Worm (Caenorhabditis elegans) whole organism, L1 larva: ENCODE measurements around the gene F30B5.11.

Experiments
- F16B12.6 ChIP-seq: fragments of 150-350 bp; optimal IDR thresholded peaks from 2 replicates; lab custom pipeline; 2014; ENCODE audit warnings: missing biosample characterization, missing genetic modification characterization
- ama-1 ChIP-seq: fragments of 150-350 bp; optimal IDR thresholded peaks from 2 replicates; lab custom pipeline; 2014
- ceh-90 ChIP-seq: sonication (generic microtip); optimal IDR thresholded peaks from 2 replicates; lab custom pipeline; 2016; ENCODE audit warnings: missing genetic modification characterization, missing compliant biosample characterization
- elt-3 ChIP-seq, 6 experiments: fragments of 150-350 bp in 1 of 6; sonication (generic microtip); optimal IDR thresholded peaks; 2 replicates each; lab custom pipeline; 2017 to 2018; ENCODE audit warnings: missing biosample characterization in 6 of 6, missing genetic modification characterization in 6 of 6, inconsistent platforms in 1 of 6
- lin-13 ChIP-seq: fragments of 150-350 bp; optimal IDR thresholded peaks from 2 replicates; lab custom pipeline; 2014; ENCODE audit warnings: missing biosample characterization, missing genetic modification reagents, missing genetic modification characterization
- lin-39 ChIP-seq: fragments of 150-350 bp; optimal IDR thresholded peaks from 2 replicates; lab custom pipeline; 2014; ENCODE audit warnings: missing biosample characterization, missing genetic modification reagents, missing genetic modification characterization
- lir-3 ChIP-seq: sonication (generic microtip); optimal IDR thresholded peaks from 2 replicates; lab custom pipeline; 2016; ENCODE audit warnings: mild to moderate bottlenecking, missing genetic modification characterization, moderate library complexity, missing compliant biosample characterization; ENCODE audit not compliant: poor library complexity
- pqm-1 ChIP-seq: sonication (generic microtip); optimal IDR thresholded peaks from 3 replicates; lab custom pipeline; 2017; ENCODE audit warnings: missing biosample characterization, missing genetic modification characterization
- tbx-2 ChIP-seq: sonication (generic microtip); optimal IDR thresholded peaks from 2 replicates; lab custom pipeline; 2016; ENCODE audit warnings: missing genetic modification characterization, missing compliant biosample characterization
- ztf-11 ChIP-seq, 2 experiments: sonication (generic microtip); optimal IDR thresholded peaks; 2 replicates each; lab custom pipeline; 2016 to 2017; ENCODE audit warnings: missing genetic modification characterization in 2 of 2, missing biosample characterization in 1 of 2, missing compliant biosample characterization in 1 of 2

Gene F30B5.11

DNA sequence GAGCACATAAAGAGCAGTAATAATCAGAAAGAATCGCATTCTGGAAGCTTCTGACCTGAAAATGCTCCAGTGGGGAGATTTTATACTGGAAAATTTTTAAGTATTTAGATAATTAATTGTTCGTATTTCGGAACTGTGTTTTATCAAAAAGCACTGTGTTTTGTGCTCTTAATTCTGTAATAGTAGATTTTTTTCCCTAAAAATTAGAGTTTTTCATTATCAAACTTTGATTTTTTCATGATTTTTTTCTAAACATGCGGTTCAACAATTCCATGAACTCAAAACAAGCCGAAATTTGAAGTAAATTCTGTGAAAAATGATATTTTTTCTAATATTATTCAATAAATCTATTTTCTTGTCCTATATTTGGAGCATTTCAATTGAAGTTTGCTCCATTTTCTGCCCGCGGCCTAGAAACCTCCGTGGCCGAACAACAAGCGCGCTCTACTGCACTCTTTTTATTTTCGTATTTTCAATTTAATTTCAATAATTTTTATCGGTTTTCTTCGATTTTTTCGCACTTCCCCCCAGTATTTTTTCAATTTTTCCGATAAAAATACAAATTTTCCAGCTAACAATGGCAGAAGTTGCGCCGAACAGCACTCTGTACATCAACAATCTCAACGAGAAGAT, 48.2 kb downstream of the F30B5.11 start, which contains the start of the genes K08D10.13 and rnp-2 (continued):
- no peak for TF ChIP-seq lir-3 (tag; lab: Kevin White, UChicago)
- TF ChIP-seq pqm-1 (tag; lab: Kevin White, UChicago): no peak
- no peak for TF ChIP-seq elt-3 (tag; optimal IDR thresholded peaks at IDR 0.05; lab: Kevin White, UChicago)
- no peak for TF ChIP-seq lin-13
- peak; percentile 60 for TF ChIP-seq tbx-2 (tag; lab: Kevin White, UChicago)
- peak in 1 of 2 experiments; percentile 59 for TF ChIP-seq ztf-11 (tag; optimal IDR thresholded peaks at IDR 0.05; lab: Kevin White, UChicago)
- TF ChIP-seq ama-1: no peak
- TF ChIP-seq ceh-90 (tag; lab: Kevin White, UChicago): peak; percentile 79
- no peak for TF ChIP-seq lin-39 (tag; lab: Kevin White, UChicago)
- peak; percentile 52 for TF ChIP-seq F16B12.6 (tag; lab: Kevin White, UChicago)
